Worm (Caenorhabditis elegans) whole organism, midembryonic: Measurements from ENCODE around the gene zipt-2.1.

ENCODE experiments used
- T22C8.4 ChIP-seq: fragments of 200-800 bp; sonication (Bioruptor generic); IDR thresholded peaks from 2 replicates; pipeline ENCODE4 v1.3.6; 2022; ENCODE audit warnings: missing genetic modification characterization, missing compliant biosample characterization
- cog-1 ChIP-seq: sonication (generic microtip); optimal IDR thresholded peaks from 2 replicates; lab custom pipeline; 2016; ENCODE audit warnings: missing genetic modification characterization, missing compliant biosample characterization
- flt-1 ChIP-seq: fragments of 200-800 bp; sonication (Bioruptor generic); IDR thresholded peaks from 2 replicates; pipeline ENCODE4 v1.3.6; 2022; ENCODE audit warnings: missing genetic modification characterization, missing compliant biosample characterization
- klf-2 ChIP-seq: fragments of 200-800 bp; sonication (Bioruptor generic); conservative IDR thresholded peaks from 2 replicates; pipeline ENCODE4 v1.3.6; 2022; ENCODE audit warnings: missing genetic modification reagents, missing genetic modification characterization, missing compliant biosample characterization
- med-1 ChIP-seq: sonication (generic microtip); optimal IDR thresholded peaks from 2 replicates; lab custom pipeline; 2017; ENCODE audit warnings: missing genetic modification characterization, mild to moderate bottlenecking, missing compliant biosample characterization, antibody characterized with exemption, missing genetic modification reagents; ENCODE audit not compliant: insufficient read depth
- ref-1 ChIP-seq: fragments of 200-800 bp; sonication (Bioruptor generic); conservative IDR thresholded peaks from 2 replicates; pipeline ENCODE4 v1.3.6; 2022; ENCODE audit warnings: missing genetic modification reagents, missing genetic modification characterization, missing compliant biosample characterization
- tab-1 ChIP-seq: fragments of 200-800 bp; sonication (Bioruptor generic); IDR thresholded peaks from 2 replicates; pipeline ENCODE4 v1.3.6; 2022; ENCODE audit warnings: missing genetic modification characterization, missing compliant biosample characterization
- ztf-23 ChIP-seq: fragments of 200-800 bp; sonication (Bioruptor generic); IDR thresholded peaks from 2 replicates; pipeline ENCODE4 v1.3.6; 2022; ENCODE audit warnings: missing genetic modification reagents, missing genetic modification characterization, missing compliant biosample characterization
- ztf-29 ChIP-seq: fragments of 200-800 bp; sonication (Bioruptor generic); IDR thresholded peaks from 2 replicates; pipeline ENCODE4 v1.3.6; 2022; ENCODE audit warnings: missing genetic modification reagents, missing genetic modification characterization, missing compliant biosample characterization

Gene zipt-2.1

ce11 chrIV:10768146-10768636, 31.3 kb upstream of the zipt-2.1 start, which contains the start of gene T25B9.8:
TSS of gene T25B9.8 (minus strand) at chrIV:10768196.
- no peak for TF ChIP-seq tab-1 (GFP tag; lab: Robert Waterston, UW)
- TF ChIP-seq ztf-23 (GFP tag; lab: Robert Waterston, UW) = no peak
- no peak for TF ChIP-seq cog-1 (tag; lab: Kevin White, UChicago)
- no peak for TF ChIP-seq T22C8.4 (GFP tag; lab: Robert Waterston, UW)
- TF ChIP-seq klf-2 = no peak
- no peak for TF ChIP-seq flt-1
- TF ChIP-seq med-1 (GFP tag; lab: Kevin White, UChicago) = no peak
- TF ChIP-seq ztf-29 (GFP tag; lab: Robert Waterston, UW) = no peak
- TF ChIP-seq ref-1 (GFP tag; lab: Robert Waterston, UW) = no peak

ce11 chrIV:10769353-10769752, 30.1 kb upstream of the zipt-2.1 start, which contains the start of gene T25B9.9:
TSS of gene T25B9.9 (plus strand) at chrIV:10769653.
- TF ChIP-seq ztf-23 (GFP tag; lab: Robert Waterston, UW) (no peak), T22C8.4 (GFP tag; lab: Robert Waterston, UW) (no peak), flt-1 (no peak), tab-1 (GFP tag; lab: Robert Waterston, UW) (no peak), cog-1 (tag; lab: Kevin White, UChicago) (no peak), med-1 (GFP tag; lab: Kevin White, UChicago) (no peak), klf-2 (no peak)

ce11 chrIV:10771296-10771695, 28.2 kb upstream of the zipt-2.1 start:
- TF ChIP-seq ztf-23 (GFP tag; lab: Robert Waterston, UW) (no peak), flt-1 (no peak), T22C8.4 (GFP tag; lab: Robert Waterston, UW) (no peak), cog-1 (tag; lab: Kevin White, UChicago) (no peak), med-1 (GFP tag; lab: Kevin White, UChicago) (no peak), klf-2 (no peak), ztf-29 (GFP tag; lab: Robert Waterston, UW) (no peak), tab-1 (GFP tag; lab: Robert Waterston, UW) (no peak), ref-1 (GFP tag; lab: Robert Waterston, UW) (no peak)

ce11 chrIV:10773811-10774210, 25.6 kb upstream of the zipt-2.1 start, which contains the start of gene inpp-1:
TSS of gene inpp-1 (minus strand) at chrIV:10773911.
- TF ChIP-seq klf-2 (no peak), flt-1 (no peak), T22C8.4 (GFP tag; lab: Robert Waterston, UW) (no peak), tab-1 (GFP tag; lab: Robert Waterston, UW) (no peak), ref-1 (GFP tag; lab: Robert Waterston, UW) (no peak), cog-1 (tag; lab: Kevin White, UChicago) (no peak), ztf-29 (GFP tag; lab: Robert Waterston, UW) (no peak), med-1 (GFP tag; lab: Kevin White, UChicago) (no peak), ztf-23 (GFP tag; lab: Robert Waterston, UW) (no peak)

ce11 chrIV:10777076-10777475, 22.4 kb upstream of the zipt-2.1 start:
- TF ChIP-seq T22C8.4 (GFP tag; lab: Robert Waterston, UW) = no peak
- TF ChIP-seq klf-2 = no peak
- TF ChIP-seq ref-1 (GFP tag; lab: Robert Waterston, UW) = no peak
- no peak for TF ChIP-seq tab-1 (GFP tag; lab: Robert Waterston, UW)
- TF ChIP-seq cog-1 (tag; lab: Kevin White, UChicago) = no peak
- no peak for TF ChIP-seq ztf-29 (GFP tag; lab: Robert Waterston, UW)
- no peak for TF ChIP-seq med-1 (GFP tag; lab: Kevin White, UChicago)
- no peak for TF ChIP-seq flt-1
- TF ChIP-seq ztf-23 (GFP tag; lab: Robert Waterston, UW) = no peak

ce11 chrIV:10777600-10777999, 21.9 kb upstream of the zipt-2.1 start:
- no peak for TF ChIP-seq ref-1 (GFP tag; lab: Robert Waterston, UW)
- no peak for TF ChIP-seq klf-2
- TF ChIP-seq ztf-29 (GFP tag; lab: Robert Waterston, UW) = no peak
- no peak for TF ChIP-seq tab-1 (GFP tag; lab: Robert Waterston, UW)
- TF ChIP-seq med-1 (GFP tag; lab: Kevin White, UChicago) = no peak
- TF ChIP-seq cog-1 (tag; lab: Kevin White, UChicago) = no peak
- TF ChIP-seq T22C8.4 (GFP tag; lab: Robert Waterston, UW) = no peak

- TF ChIP-seq klf-2 = no peak
- no peak for TF ChIP-seq tab-1 (GFP tag; lab: Robert Waterston, UW)
- TF ChIP-seq ref-1 (GFP tag; lab: Robert Waterston, UW) = no peak
- TF ChIP-seq med-1 (GFP tag; lab: Kevin White, UChicago) = no peak
- TF ChIP-seq ztf-23 (GFP tag; lab: Robert Waterston, UW) = no peak
- no peak for TF ChIP-seq ztf-29 (GFP tag; lab: Robert Waterston, UW)
- no peak for TF ChIP-seq cog-1 (tag; lab: Kevin White, UChicago)
- no peak for TF ChIP-seq flt-1
- TF ChIP-seq T22C8.4 (GFP tag; lab: Robert Waterston, UW) = no peak
These were observed 20.9 kb upstream of the zipt-2.1 start for ce11 chrIV:10778582-10778981.

- no peak for TF ChIP-seq cog-1 (tag; lab: Kevin White, UChicago)
- no peak for TF ChIP-seq ztf-23 (GFP tag; lab: Robert Waterston, UW)
- TF ChIP-seq ref-1 (GFP tag; lab: Robert Waterston, UW) = no peak
These were observed 20.1 kb upstream of the zipt-2.1 start for ce11 chrIV:10779328-10779727.

ce11 chrIV:10780583-10780982, 18.9 kb upstream of the zipt-2.1 start, which contains the start of gene swt-3:
TSS of gene swt-3 (minus strand) at chrIV:10780683.
- TF ChIP-seq med-1 (GFP tag; lab: Kevin White, UChicago) (no peak), klf-2 (no peak), T22C8.4 (GFP tag; lab: Robert Waterston, UW) (no peak), ztf-29 (GFP tag; lab: Robert Waterston, UW) (no peak), flt-1 (no peak), ztf-23 (GFP tag; lab: Robert Waterston, UW) (no peak), ref-1 (GFP tag; lab: Robert Waterston, UW) (no peak), tab-1 (GFP tag; lab: Robert Waterston, UW) (no peak), cog-1 (tag; lab: Kevin White, UChicago) (no peak)
